Worm (Caenorhabditis elegans): ENCODE data around the gene nhr-90.

DNA sequence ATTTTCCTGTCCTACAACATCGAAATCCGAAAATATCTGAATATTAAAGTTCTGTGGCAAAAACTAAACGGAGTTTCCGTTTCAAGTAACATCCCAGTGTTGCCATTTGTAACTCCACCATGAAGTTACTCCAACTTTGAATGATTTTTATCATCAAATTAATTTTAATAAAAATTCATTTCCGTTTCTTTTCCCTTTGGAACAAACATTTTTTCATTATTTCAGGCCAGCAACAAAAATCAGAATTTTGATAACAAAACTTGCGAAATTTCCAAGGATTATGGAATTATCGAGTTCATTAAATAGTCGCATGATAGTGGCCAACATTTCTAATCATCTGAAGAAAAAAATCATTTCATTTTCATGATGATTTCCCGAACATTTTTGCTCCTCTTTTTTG is 47.5 kb upstream of the nhr-90 start, which contains the start of gene C14C6.2:
- TF ChIP-seq dao-5 (tag; optimal IDR thresholded peaks at IDR 0.05) (no peak), him-1 (tag; optimal IDR thresholded peaks at IDR 0.05) (no peak), W03F9.2 (tag; optimal IDR thresholded peaks at IDR 0.05) (no peak)

Data from whole organism, L4/young adult.